Worm (Caenorhabditis elegans) whole organism, mixed stage, embryonic: ENCODE results near the gene K08E5.6.

ENCODE experiments used
- M03D4.4 ChIP-seq: sonication (generic microtip); optimal IDR thresholded peaks from 2 replicates; lab custom pipeline; 2017; ENCODE audit warnings: mild to moderate bottlenecking, missing genetic modification characterization, missing compliant biosample characterization
- bed-3 ChIP-seq: fragments of 200-800 bp; sonication (Bioruptor generic); optimal IDR thresholded peaks from 3 replicates; lab custom pipeline; 2018; ENCODE audit warnings: mild to moderate bottlenecking, missing genetic modification characterization, moderate library complexity, missing compliant biosample characterization
- blmp-1 ChIP-seq: fragments of 150-350 bp; optimal IDR thresholded peaks from 2 replicates; lab custom pipeline; 2014; ENCODE audit warnings: missing biosample characterization, missing genetic modification characterization
- ceh-39 ChIP-seq: fragments of 150-350 bp; optimal IDR thresholded peaks from 2 replicates; lab custom pipeline; 2014; ENCODE audit warnings: missing biosample characterization, missing genetic modification characterization
- ceh-43 ChIP-seq: fragments of 200-800 bp; sonication (Bioruptor generic); optimal IDR thresholded peaks from 2 replicates; lab custom pipeline; 2018; ENCODE audit warnings: mild to moderate bottlenecking, missing genetic modification characterization, moderate library complexity, missing compliant biosample characterization
- ces-1 ChIP-seq: fragments of 150-350 bp; optimal IDR thresholded peaks from 2 replicates; lab custom pipeline; 2014; ENCODE audit warnings: missing biosample characterization, missing genetic modification reagents, missing genetic modification characterization
- cnd-1 ChIP-seq: fragments of 200-800 bp; sonication (Bioruptor generic); optimal IDR thresholded peaks from 2 replicates; lab custom pipeline; 2018; ENCODE audit warnings: mild to moderate bottlenecking, missing genetic modification characterization, missing compliant biosample characterization
- drap-1 ChIP-seq: fragments of 200-800 bp; sonication (Bioruptor generic); optimal IDR thresholded peaks from 3 replicates; lab custom pipeline; 2018; ENCODE audit warnings: mild to moderate bottlenecking, missing genetic modification characterization, missing compliant biosample characterization
- elt-1 ChIP-seq: sonication (generic microtip); optimal IDR thresholded peaks from 2 replicates; lab custom pipeline; 2017; ENCODE audit warnings: missing genetic modification characterization, mild to moderate bottlenecking, missing compliant biosample characterization, antibody characterized with exemption, moderate library complexity, borderline replicate concordance; ENCODE audit not compliant: insufficient read depth
- elt-3 ChIP-seq: fragments of 150-350 bp; optimal IDR thresholded peaks from 2 replicates; lab custom pipeline; 2014; ENCODE audit warnings: missing biosample characterization, missing genetic modification characterization
- flh-1 ChIP-seq: fragments of 200-800 bp; sonication (Bioruptor generic); optimal IDR thresholded peaks from 2 replicates; lab custom pipeline; 2018; ENCODE audit warnings: mild to moderate bottlenecking, missing genetic modification characterization, moderate library complexity, missing compliant biosample characterization
- ham-2 ChIP-seq: fragments of 200-800 bp; sonication (Bioruptor generic); optimal IDR thresholded peaks from 2 replicates; lab custom pipeline; 2018; ENCODE audit warnings: mild to moderate bottlenecking, missing genetic modification characterization, missing compliant biosample characterization
- hlh-1 ChIP-seq: fragments of 150-350 bp; optimal IDR thresholded peaks from 2 replicates; lab custom pipeline; 2014; ENCODE audit warnings: missing biosample characterization, missing genetic modification reagents, missing genetic modification characterization
- lin-13 ChIP-seq: fragments of 150-350 bp; optimal IDR thresholded peaks from 2 replicates; lab custom pipeline; 2014; ENCODE audit warnings: missing biosample characterization, missing genetic modification characterization
- lin-32 ChIP-seq: fragments of 200-800 bp; sonication (Bioruptor generic); optimal IDR thresholded peaks from 2 replicates; lab custom pipeline; 2018; ENCODE audit warnings: mild to moderate bottlenecking, missing genetic modification characterization, missing compliant biosample characterization
- lsy-2 ChIP-seq: fragments of 150-350 bp; optimal IDR thresholded peaks from 2 replicates; lab custom pipeline; 2014; ENCODE audit warnings: missing biosample characterization, missing genetic modification characterization
- mab-5 ChIP-seq: fragments of 150-350 bp; optimal IDR thresholded peaks from 2 replicates; lab custom pipeline; 2014; ENCODE audit warnings: missing biosample characterization, missing genetic modification characterization
- mep-1 ChIP-seq: fragments of 150-350 bp; optimal IDR thresholded peaks from 2 replicates; lab custom pipeline; 2017; ENCODE audit warnings: missing biosample characterization, missing genetic modification reagents, missing genetic modification characterization, inconsistent platforms
- mls-2 ChIP-seq: sonication (generic microtip); optimal IDR thresholded peaks from 2 replicates; lab custom pipeline; 2016; ENCODE audit warnings: mild to moderate bottlenecking, missing genetic modification characterization, moderate library complexity, missing compliant biosample characterization
- nhr-12 ChIP-seq: fragments of 150-350 bp; optimal IDR thresholded peaks from 2 replicates; lab custom pipeline; 2014; ENCODE audit warnings: missing biosample characterization, missing genetic modification characterization
- nhr-2 ChIP-seq: fragments of 150-350 bp; optimal IDR thresholded peaks from 2 replicates; lab custom pipeline; 2014; ENCODE audit warnings: missing biosample characterization, missing genetic modification characterization
- nhr-237 ChIP-seq: fragments of 150-350 bp; optimal IDR thresholded peaks from 2 replicates; lab custom pipeline; 2014; ENCODE audit warnings: missing biosample characterization, missing genetic modification characterization
- nhr-28 ChIP-seq: fragments of 150-350 bp; optimal IDR thresholded peaks from 2 replicates; lab custom pipeline; 2014; ENCODE audit warnings: missing biosample characterization, missing genetic modification characterization
- nhr-76 ChIP-seq: sonication (generic microtip); optimal IDR thresholded peaks from 2 replicates; lab custom pipeline; 2017; ENCODE audit warnings: missing biosample characterization, missing genetic modification characterization
- pha-4 ChIP-seq: fragments of 150-350 bp; optimal IDR thresholded peaks from 2 replicates; lab custom pipeline; 2018; ENCODE audit warnings: missing biosample characterization, missing genetic modification reagents, missing genetic modification characterization
- sem-2 ChIP-seq: fragments of 200-800 bp; sonication (Bioruptor generic); optimal IDR thresholded peaks from 2 replicates; lab custom pipeline; 2018; ENCODE audit warnings: mild to moderate bottlenecking, missing genetic modification characterization, missing compliant biosample characterization
- snpc-4 ChIP-seq: fragments of 150-350 bp; optimal IDR thresholded peaks from 2 replicates; lab custom pipeline; 2014; ENCODE audit warnings: missing biosample characterization, missing genetic modification characterization
- sptf-1 ChIP-seq: sonication (generic microtip); optimal IDR thresholded peaks from 2 replicates; lab custom pipeline; 2017; ENCODE audit warnings: mild to moderate bottlenecking, missing genetic modification characterization, moderate library complexity, missing compliant biosample characterization
- tbx-8 ChIP-seq: fragments of 200-800 bp; sonication (Bioruptor generic); optimal IDR thresholded peaks from 2 replicates; lab custom pipeline; 2018; ENCODE audit warnings: mild to moderate bottlenecking, missing genetic modification characterization, moderate library complexity, missing compliant biosample characterization
- unc-120 ChIP-seq: sonication (generic microtip); optimal IDR thresholded peaks from 2 replicates; lab custom pipeline; 2017; ENCODE audit warnings: missing genetic modification characterization, missing compliant biosample characterization; ENCODE audit not compliant: poor library complexity, severe bottlenecking
- unc-39 ChIP-seq: fragments of 150-350 bp; optimal IDR thresholded peaks from 2 replicates; lab custom pipeline; 2014; ENCODE audit warnings: missing biosample characterization, missing genetic modification characterization
- unc-62 ChIP-seq: fragments of 150-350 bp; optimal IDR thresholded peaks from 2 replicates; lab custom pipeline; 2014; ENCODE audit warnings: missing biosample characterization, missing genetic modification reagents, missing genetic modification characterization
- zip-8 ChIP-seq: fragments of 150-350 bp; optimal IDR thresholded peaks from 2 replicates; lab custom pipeline; 2014; ENCODE audit warnings: missing biosample characterization, missing genetic modification characterization
- ztf-11 ChIP-seq: fragments of 150-350 bp; optimal IDR thresholded peaks from 2 replicates; lab custom pipeline; 2014; ENCODE audit warnings: missing biosample characterization, missing genetic modification characterization

The K08E5.6 gene

ce11 chrIII:10140732-10141131 is at the start of gene K08E5.6:
TSS of gene K08E5.6 (plus strand) at chrIII:10141032.
- no peak for TF ChIP-seq drap-1
- no peak for TF ChIP-seq elt-1 (tag; lab: Kevin White, UChicago)
- TF ChIP-seq ces-1 (GFP tag; lab: Kevin White, UChicago) = no peak
- TF ChIP-seq ham-2 (GFP tag; lab: Kevin White, UChicago) = no peak
- TF ChIP-seq nhr-28 (tag; lab: Kevin White, UChicago) = no peak
- TF ChIP-seq, all 35 proteins: peak for 0

- TF ChIP-seq mep-1 (no peak), zip-8 (tag; lab: Kevin White, UChicago) (no peak), lin-32 (GFP tag; lab: Kevin White, UChicago) (peak; percentile 2)
These were observed 47.7 kb upstream of the K08E5.6 start for ce11 chrIII:10093093-10093492.

- TF ChIP-seq lin-32 (GFP tag; lab: Kevin White, UChicago) (no peak), blmp-1 (tag; lab: Kevin White, UChicago) (no peak), elt-3 (tag; lab: Kevin White, UChicago) (no peak), bed-3 (GFP tag; lab: Kevin White, UChicago) (peak; percentile 9), sptf-1 (peak; percentile 79), ztf-11 (tag; lab: Kevin White, UChicago) (no peak), mab-5 (no peak), sem-2 (GFP tag; lab: Kevin White, UChicago) (no peak), elt-1 (tag; lab: Kevin White, UChicago) (no peak), nhr-76 (tag; lab: Kevin White, UChicago) (no peak), nhr-2 (peak; percentile 9), M03D4.4 (tag; lab: Kevin White, UChicago) (peak; percentile 59), unc-120 (tag; lab: Kevin White, UChicago) (peak; percentile 56), tbx-8 (no peak), drap-1 (peak; percentile 28), unc-62 (GFP tag; lab: Kevin White, UChicago) (peak; percentile 3), snpc-4 (no peak), hlh-1 (no peak), ham-2 (GFP tag; lab: Kevin White, UChicago) (peak; percentile 91), ceh-43 (GFP tag; lab: Kevin White, UChicago) (no peak), mls-2 (peak; percentile 58), cnd-1 (tag; lab: Kevin White, UChicago) (peak; percentile 69), ces-1 (GFP tag; lab: Kevin White, UChicago) (no peak), ceh-39 (tag; lab: Kevin White, UChicago) (no peak), nhr-237 (tag; lab: Kevin White, UChicago) (no peak), lsy-2 (peak; percentile 21), pha-4 (peak; percentile 58), unc-39 (no peak), lin-13 (tag; lab: Kevin White, UChicago) (no peak), nhr-12 (tag; lab: Kevin White, UChicago) (no peak), flh-1 (GFP tag; lab: Kevin White, UChicago) (no peak)
These were observed 46.3 kb upstream of the K08E5.6 start for ce11 chrIII:10094538-10094937.

- TF ChIP-seq sptf-1 (no peak), ces-1 (GFP tag; lab: Kevin White, UChicago) (no peak), lin-32 (GFP tag; lab: Kevin White, UChicago) (no peak), nhr-12 (tag; lab: Kevin White, UChicago) (no peak), ham-2 (GFP tag; lab: Kevin White, UChicago) (no peak), lsy-2 (no peak), blmp-1 (tag; lab: Kevin White, UChicago) (no peak), ceh-43 (GFP tag; lab: Kevin White, UChicago) (no peak), elt-3 (tag; lab: Kevin White, UChicago) (no peak), mep-1 (no peak), elt-1 (tag; lab: Kevin White, UChicago) (no peak)
These were observed 45.5 kb upstream of the K08E5.6 start for ce11 chrIII:10095377-10095776.
